Fruit fly (Drosophila melanogaster) whole organism, embryonic: ENCODE data around the gene Arpc1.

Source experiments
- BEAF-32 ChIP-seq: fragments of 200-800 bp; sonication (Bioruptor generic); optimal IDR thresholded peaks from 3 replicates; lab custom pipeline; 2017; ENCODE audit warnings: missing biosample characterization, missing genetic modification characterization, mild to moderate bottlenecking, moderate library complexity, missing genetic modification reagents
- Blimp-1 ChIP-seq: fragments of 200-800 bp; sonication (Bioruptor generic); optimal IDR thresholded peaks from 3 replicates; lab custom pipeline; 2018; ENCODE audit warnings: missing biosample characterization, missing genetic modification characterization, mild to moderate bottlenecking, moderate library complexity, missing genetic modification reagents
- CG16779 ChIP-seq: fragments of 200-800 bp; sonication (Bioruptor generic); IDR thresholded peaks from 2 replicates; pipeline ENCODE4 v1.3.6; 2022; ENCODE audit warnings: missing biosample characterization, missing genetic modification characterization
- Hr51 ChIP-seq, 2 experiments: fragments of 200-800 bp; sonication (Bioruptor generic); optimal IDR thresholded peaks; 2 replicates in 1 of 2; 3 replicates in 1 of 2; lab custom pipeline; 2016 to 2018; ENCODE audit warnings: missing biosample characterization in 2 of 2, missing genetic modification characterization in 2 of 2, mild to moderate bottlenecking in 1 of 2, moderate library complexity in 1 of 2
- Spps ChIP-seq: fragments of 200-800 bp; sonication (Bioruptor generic); optimal IDR thresholded peaks from 2 replicates; lab custom pipeline; 2018; ENCODE audit warnings: missing biosample characterization, mild to moderate bottlenecking, missing genetic modification characterization
- Ssrp ChIP-seq: fragments of 200-800 bp; sonication (Bioruptor generic); optimal IDR thresholded peaks from 2 replicates; lab custom pipeline; 2018; ENCODE audit warnings: missing biosample characterization, mild to moderate bottlenecking, missing genetic modification characterization, moderate library complexity
- Taf1 ChIP-seq: fragments of 200-800 bp; sonication (Bioruptor generic); IDR thresholded peaks from 2 replicates; pipeline ENCODE4 v1.3.6; 2022; ENCODE audit warnings: missing biosample characterization, missing genetic modification characterization
- bab2 ChIP-seq: fragments of 200-800 bp; sonication (Bioruptor generic); optimal IDR thresholded peaks from 2 replicates; lab custom pipeline; 2016; ENCODE audit warnings: missing biosample characterization, missing genetic modification characterization
- ind ChIP-seq: fragments of 200-800 bp; sonication (Bioruptor generic); optimal IDR thresholded peaks from 3 replicates; lab custom pipeline; 2016; ENCODE audit warnings: missing biosample characterization, missing genetic modification characterization
- kni ChIP-seq: fragments of 200-800 bp; sonication (Bioruptor generic); optimal IDR thresholded peaks from 3 replicates; lab custom pipeline; 2017; ENCODE audit warnings: mild to moderate bottlenecking, missing biosample characterization, missing genetic modification reagents, missing genetic modification characterization
- oc ChIP-seq: fragments of 200-800 bp; sonication (Bioruptor generic); optimal IDR thresholded peaks from 2 replicates; lab custom pipeline; 2018; ENCODE audit warnings: missing biosample characterization, mild to moderate bottlenecking, missing genetic modification characterization, moderate library complexity
- onecut ChIP-seq: fragments of 200-800 bp; sonication (Bioruptor generic); IDR thresholded peaks from 2 replicates; pipeline ENCODE4 v1.3.6; 2022; ENCODE audit warnings: missing biosample characterization, missing genetic modification characterization
- so ChIP-seq: fragments of 200-800 bp; sonication (Bioruptor generic); IDR thresholded peaks from 3 replicates; pipeline ENCODE4 v1.3.6; 2022; ENCODE audit warnings: missing biosample characterization, missing genetic modification characterization

DNA sequence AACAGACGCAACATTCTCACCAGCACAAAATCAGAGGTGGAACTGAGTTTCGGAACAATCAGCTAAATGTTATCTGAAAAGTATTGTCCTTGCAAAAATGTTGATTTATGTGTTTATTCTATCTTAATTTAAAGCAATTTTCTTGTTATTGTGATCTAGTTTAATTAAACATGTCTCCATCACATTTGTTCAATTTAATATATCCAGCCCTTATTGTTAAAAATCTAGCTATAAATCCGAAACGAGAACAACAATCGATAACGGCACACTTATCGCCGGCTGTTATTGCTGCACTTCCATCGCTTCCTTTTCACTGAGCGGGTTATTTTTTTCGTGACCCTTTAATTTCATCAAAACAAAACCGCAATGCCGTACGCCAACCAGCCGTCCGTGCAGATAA is 3.5 kb upstream of the Arpc1 start, which contains the start of the genes GatC, PolG2 and Polr2C:
- TF ChIP-seq kni (no peak), Hr51 (GFP tag; optimal IDR thresholded peaks at IDR 0.05; lab: Kevin White, UChicago) (no peak), CG16779 (no peak), oc (no peak), so (GFP tag; lab: Robert Waterston, UW) (no peak), Taf1 (no peak), Ssrp (tag; lab: Kevin White, UChicago) (peak; percentile 35), BEAF-32 (peak; percentile 77), onecut (GFP tag; lab: Robert Waterston, UW) (no peak), bab2 (GFP tag; lab: Kevin White, UChicago) (peak; percentile 41), Blimp-1 (GFP tag; lab: Kevin White, UChicago) (no peak), ind (GFP tag; lab: Kevin White, UChicago) (no peak), Spps (tag; lab: Kevin White, UChicago) (no peak)
